Worm (Caenorhabditis elegans) whole organism, L4 larva: Measurements from ENCODE around the gene tag-241.
A peak's percentile ranks its signal among the peaks of the same experiment; 100 is the strongest.

ENCODE experiments used
- D1046.2 ChIP-seq: fragments of 200-800 bp; sonication (Bioruptor generic); IDR thresholded peaks from 2 replicates; pipeline ENCODE4 v1.3.6; 2022; ENCODE audit warnings: missing genetic modification characterization, missing compliant biosample characterization
- F10B5.3 ChIP-seq: sonication (generic microtip); optimal IDR thresholded peaks from 2 replicates; lab custom pipeline; 2016; ENCODE audit warnings: mild to moderate bottlenecking, missing genetic modification characterization, missing compliant biosample characterization
- F44E2.7 ChIP-seq: fragments of 200-800 bp; sonication (Bioruptor generic); IDR thresholded peaks from 2 replicates; pipeline ENCODE4 v2.1.2; 2022; ENCODE audit warnings: missing genetic modification characterization, missing compliant biosample characterization
- T20F7.1 ChIP-seq: fragments of 200-800 bp; sonication (Bioruptor generic); optimal IDR thresholded peaks from 2 replicates; lab custom pipeline; 2018; ENCODE audit warnings: mild to moderate bottlenecking, missing genetic modification characterization, missing compliant biosample characterization
- T26A8.4 ChIP-seq: fragments of 200-800 bp; sonication (Bioruptor generic); IDR thresholded peaks from 2 replicates; pipeline ENCODE4 v1.3.6; 2022; ENCODE audit warnings: missing genetic modification characterization, missing compliant biosample characterization
- Y105C5A.15 ChIP-seq: fragments of 200-800 bp; sonication (Bioruptor generic); IDR thresholded peaks from 2 replicates; pipeline ENCODE4 v1.3.6; 2022; ENCODE audit warnings: missing genetic modification characterization, missing compliant biosample characterization
- Y5F2A.4 ChIP-seq: fragments of 200-800 bp; sonication (Bioruptor generic); optimal IDR thresholded peaks from 2 replicates; lab custom pipeline; 2018; ENCODE audit warnings: mild to moderate bottlenecking, missing genetic modification characterization, missing compliant biosample characterization
- ZK546.5 ChIP-seq, 2 experiments: sonication (generic microtip); optimal IDR thresholded peaks; 2 replicates each; lab custom pipeline; 2017; ENCODE audit warnings: missing biosample characterization in 2 of 2, missing genetic modification characterization in 2 of 2
- aha-1 ChIP-seq: fragments of 150-350 bp; peaks from one replicate; lab custom pipeline; 2014; ENCODE audit warnings: missing biosample characterization, missing genetic modification characterization
- aly-2 ChIP-seq: sonication (generic microtip); optimal IDR thresholded peaks from 2 replicates; lab custom pipeline; 2018; ENCODE audit warnings: missing biosample characterization, missing genetic modification characterization
- ama-1 ChIP-seq: fragments of 150-350 bp; optimal IDR thresholded peaks from 2 replicates; lab custom pipeline; 2014; ENCODE audit warnings: inconsistent platforms, mixed read lengths
- attf-4 ChIP-seq: sonication (generic microtip); optimal IDR thresholded peaks from 3 replicates; lab custom pipeline; 2017; ENCODE audit warnings: missing biosample characterization, missing genetic modification characterization
- ceh-28 ChIP-seq: fragments of 150-350 bp; optimal IDR thresholded peaks from 2 replicates; lab custom pipeline; 2014; ENCODE audit warnings: missing biosample characterization, missing genetic modification reagents, missing genetic modification characterization
- ceh-82 ChIP-seq: sonication (generic microtip); optimal IDR thresholded peaks from 2 replicates; lab custom pipeline; 2017; ENCODE audit warnings: missing biosample characterization, missing genetic modification characterization
- daf-12 ChIP-seq: fragments of 150-350 bp; optimal IDR thresholded peaks from 2 replicates; lab custom pipeline; 2014; ENCODE audit warnings: missing biosample characterization, missing genetic modification reagents, missing genetic modification characterization
- daf-19 ChIP-seq: fragments of 200-800 bp; sonication (Bioruptor generic); conservative IDR thresholded peaks from 2 replicates; pipeline ENCODE4 v1.3.6; 2022; ENCODE audit warnings: missing genetic modification characterization, missing compliant biosample characterization
- dmd-8 ChIP-seq: fragments of 200-800 bp; sonication (Bioruptor generic); IDR thresholded peaks from 2 replicates; pipeline ENCODE4 v1.3.6; 2022; ENCODE audit warnings: missing genetic modification characterization, missing compliant biosample characterization
- egl-27 ChIP-seq: sonication (generic microtip); optimal IDR thresholded peaks from 3 replicates; lab custom pipeline; 2017; ENCODE audit warnings: missing biosample characterization, missing genetic modification reagents, missing genetic modification characterization
- egl-43 ChIP-seq: fragments of 200-800 bp; sonication (Bioruptor generic); IDR thresholded peaks from 2 replicates; pipeline ENCODE4 v1.3.6; 2022; ENCODE audit warnings: missing genetic modification reagents, missing genetic modification characterization, missing compliant biosample characterization
- fkh-10 ChIP-seq: fragments of 150-350 bp; optimal IDR thresholded peaks from 2 replicates; lab custom pipeline; 2014; ENCODE audit warnings: missing biosample characterization, missing genetic modification reagents, missing genetic modification characterization
- hlh-11 ChIP-seq: fragments of 200-800 bp; sonication (Bioruptor generic); optimal IDR thresholded peaks from 2 replicates; lab custom pipeline; 2018; ENCODE audit warnings: mild to moderate bottlenecking, missing genetic modification characterization, missing compliant biosample characterization
- hlh-30 ChIP-seq: sonication (generic microtip); optimal IDR thresholded peaks from 2 replicates; lab custom pipeline; 2017; ENCODE audit warnings: antibody characterized with exemption, mild to moderate bottlenecking, missing genetic modification characterization, missing compliant biosample characterization; ENCODE audit not compliant: insufficient read depth
- lim-7 ChIP-seq: fragments of 200-800 bp; sonication (Bioruptor generic); IDR thresholded peaks from 2 replicates; pipeline ENCODE4 v1.3.6; 2022; ENCODE audit warnings: missing genetic modification characterization, missing compliant biosample characterization
- lin-13 ChIP-seq: fragments of 150-350 bp; optimal IDR thresholded peaks from 2 replicates; lab custom pipeline; 2014; ENCODE audit warnings: missing biosample characterization, missing genetic modification reagents, missing genetic modification characterization
- lin-15B ChIP-seq: fragments of 150-350 bp; sonication (generic microtip); optimal IDR thresholded peaks from 3 replicates; lab custom pipeline; 2014; ENCODE audit warnings: missing biosample characterization, missing genetic modification characterization
- lsy-2 ChIP-seq, 2 experiments: fragments of 150-350 bp in 1 of 2; sonication (generic microtip) in 1 of 2; optimal IDR thresholded peaks; 2 replicates each; lab custom pipeline; 2014 to 2017; ENCODE audit warnings: missing biosample characterization in 2 of 2, missing genetic modification characterization in 2 of 2
- madf-5 ChIP-seq, 2 experiments: fragments of 200-800 bp; sonication (Bioruptor generic); IDR thresholded peaks; 2 replicates each; pipeline ENCODE4 v1.3.6; 2022; ENCODE audit warnings: missing compliant biosample characterization in 2 of 2, missing genetic modification characterization in 2 of 2
- mdl-1 ChIP-seq, 2 experiments: fragments of 150-350 bp in 1 of 2; sonication (generic microtip) in 1 of 2; optimal IDR thresholded peaks; 2 replicates each; lab custom pipeline; 2014 to 2017; ENCODE audit warnings: missing biosample characterization in 2 of 2, missing genetic modification characterization in 2 of 2
- mes-2 ChIP-seq: sonication (generic microtip); optimal IDR thresholded peaks from 2 replicates; lab custom pipeline; 2016; ENCODE audit warnings: missing genotype, mild to moderate bottlenecking, missing genetic modification characterization, missing compliant biosample characterization; ENCODE audit not compliant: poor library complexity, severe bottlenecking
- mxl-3 ChIP-seq: fragments of 200-800 bp; sonication (Bioruptor generic); optimal IDR thresholded peaks from 2 replicates; lab custom pipeline; 2018; ENCODE audit warnings: mild to moderate bottlenecking, missing genetic modification characterization, missing compliant biosample characterization
- nhr-10 ChIP-seq: fragments of 150-350 bp; optimal IDR thresholded peaks from 2 replicates; lab custom pipeline; 2014; ENCODE audit warnings: missing biosample characterization, missing genetic modification characterization
- nhr-111 ChIP-seq: fragments of 200-800 bp; sonication (Bioruptor generic); optimal IDR thresholded peaks from 2 replicates; lab custom pipeline; 2018; ENCODE audit warnings: mild to moderate bottlenecking, missing genetic modification characterization, missing compliant biosample characterization
- nhr-237 ChIP-seq: sonication (generic microtip); optimal IDR thresholded peaks from 2 replicates; lab custom pipeline; 2017; ENCODE audit warnings: missing biosample characterization, missing genetic modification characterization
- nhr-25 ChIP-seq: sonication (generic microtip); optimal IDR thresholded peaks from 2 replicates; lab custom pipeline; 2017; ENCODE audit warnings: missing genetic modification characterization, mild to moderate bottlenecking, missing compliant biosample characterization, antibody characterized with exemption, moderate library complexity, borderline replicate concordance; ENCODE audit not compliant: insufficient read depth
- nhr-28 ChIP-seq: fragments of 150-350 bp; optimal IDR thresholded peaks from 2 replicates; lab custom pipeline; 2014; ENCODE audit warnings: missing biosample characterization, missing genetic modification characterization
- nhr-42 ChIP-seq: fragments of 200-800 bp; sonication (Bioruptor generic); IDR thresholded peaks from 2 replicates; pipeline ENCODE4 v1.3.6; 2022; ENCODE audit warnings: missing genetic modification characterization, missing compliant biosample characterization
- nhr-6 ChIP-seq: fragments of 150-350 bp; optimal IDR thresholded peaks from 2 replicates; lab custom pipeline; 2014; ENCODE audit warnings: missing biosample characterization, missing genetic modification characterization
- pha-4 ChIP-seq, 2 experiments: fragments of 150-350 bp in 1 of 2; fragments of 200-800 bp in 1 of 2; sonication (Bioruptor generic) in 1 of 2; IDR thresholded peaks in 1 of 2; optimal IDR thresholded peaks in 1 of 2; 2 replicates each; pipeline versions ENCODE4 v1.3.6 to Lab custom; 2014 to 2022; ENCODE audit warnings: missing genetic modification characterization in 2 of 2, missing genetic modification reagents in 2 of 2, missing biosample characterization in 1 of 2, missing compliant biosample characterization in 1 of 2
- php-3 ChIP-seq: fragments of 200-800 bp; sonication (Bioruptor generic); IDR thresholded peaks from 2 replicates; pipeline ENCODE4 v1.3.6; 2022; ENCODE audit warnings: missing genetic modification reagents, missing genetic modification characterization, missing compliant biosample characterization
- pqm-1 ChIP-seq: sonication (generic microtip); optimal IDR thresholded peaks from 2 replicates; lab custom pipeline; 2017; ENCODE audit warnings: missing biosample characterization, missing genetic modification characterization
- snpc-1.2 ChIP-seq: fragments of 200-800 bp; sonication (Bioruptor generic); IDR thresholded peaks from 2 replicates; pipeline ENCODE4 v1.3.6; 2022; ENCODE audit warnings: missing genetic modification reagents, missing genetic modification characterization, missing compliant biosample characterization
- snpc-4 ChIP-seq: fragments of 150-350 bp; optimal IDR thresholded peaks from 2 replicates; lab custom pipeline; 2014; ENCODE audit warnings: missing biosample characterization, missing genetic modification characterization
- tra-1 ChIP-seq: fragments of 200-800 bp; sonication (Bioruptor generic); IDR thresholded peaks from 2 replicates; pipeline ENCODE4 v1.3.6; 2022; ENCODE audit warnings: missing genetic modification reagents, missing genetic modification characterization, missing compliant biosample characterization
- unc-130 ChIP-seq: sonication (generic microtip); optimal IDR thresholded peaks from 2 replicates; lab custom pipeline; 2016; ENCODE audit warnings: missing genetic modification reagents, missing genetic modification characterization, missing compliant biosample characterization
- zfp-3 ChIP-seq: fragments of 200-800 bp; sonication (Bioruptor generic); conservative IDR thresholded peaks from 2 replicates; pipeline ENCODE4 v1.3.6; 2022; ENCODE audit warnings: missing genetic modification reagents, missing genetic modification characterization, missing compliant biosample characterization
- zip-11 ChIP-seq: fragments of 200-800 bp; sonication (Bioruptor generic); IDR thresholded peaks from 2 replicates; pipeline ENCODE4 v1.3.6; 2022; ENCODE audit warnings: missing genetic modification characterization, missing compliant biosample characterization
- ztf-11 ChIP-seq: fragments of 150-350 bp; optimal IDR thresholded peaks from 2 replicates; lab custom pipeline; 2014; ENCODE audit warnings: missing biosample characterization, missing genetic modification characterization

The tag-241 gene

ce11 chrX:11823704-11824103 is at the start of gene tag-241:
tag-241 (plus strand) TSS chrX:11824004.
- no peak for TF ChIP-seq nhr-6 (tag; lab: Kevin White, UChicago)
- no peak for TF ChIP-seq snpc-1.2 (GFP tag; lab: Robert Waterston, UW)
- no peak for TF ChIP-seq fkh-10 (GFP tag; lab: Kevin White, UChicago)
- TF ChIP-seq pha-4 (GFP tag; IDR thresholded peaks at IDR 0.05; lab: Robert Waterston, UW): no peak
- TF ChIP-seq pha-4 (tag; optimal IDR thresholded peaks at IDR 0.05; lab: Kevin White, UChicago): no peak
- TF ChIP-seq ceh-82 (tag; lab: Kevin White, UChicago): no peak
- no peak for TF ChIP-seq lim-7 (GFP tag; lab: Robert Waterston, UW)
- TF ChIP-seq ztf-11: no peak
- no peak for TF ChIP-seq ZK546.5 (tag; optimal IDR thresholded peaks at IDR 0.05; lab: Kevin White, UChicago)
- TF ChIP-seq egl-27 (tag; lab: Kevin White, UChicago): no peak
- no peak for TF ChIP-seq zip-11 (GFP tag; lab: Robert Waterston, UW)
- no peak for TF ChIP-seq nhr-237 (tag; lab: Kevin White, UChicago)
- no peak for TF ChIP-seq lin-15B (tag; lab: Kevin White, UChicago)
- TF ChIP-seq php-3 (GFP tag; lab: Robert Waterston, UW): no peak
- TF ChIP-seq F44E2.7 (GFP tag; lab: Robert Waterston, UW): no peak
- TF ChIP-seq zfp-3: no peak
- no peak for TF ChIP-seq aly-2 (tag; lab: Kevin White, UChicago)
- TF ChIP-seq, all 104 proteins: peak for 0

ce11 chrX:11784230-11784629 is 39.6 kb upstream of the tag-241 start, which contains the start of gene Y102F5A.1:
Y102F5A.1 (minus strand) TSS chrX:11784330.
- TF ChIP-seq aha-1 (tag; lab: Kevin White, UChicago) (no peak), lsy-2 (tag; optimal IDR thresholded peaks at IDR 0.05; lab: Kevin White, UChicago) (no peak), lin-13 (GFP tag; lab: Kevin White, UChicago) (no peak), aly-2 (tag; lab: Kevin White, UChicago) (no peak), hlh-11 (tag; lab: Kevin White, UChicago) (no peak), T26A8.4 (GFP tag; lab: Robert Waterston, UW) (no peak), zfp-3 (no peak), nhr-237 (tag; lab: Kevin White, UChicago) (no peak), unc-130 (no peak), Y105C5A.15 (GFP tag; lab: Robert Waterston, UW) (no peak), nhr-6 (tag; lab: Kevin White, UChicago) (no peak), attf-4 (no peak), fkh-10 (GFP tag; lab: Kevin White, UChicago) (no peak), lin-15B (tag; lab: Kevin White, UChicago) (no peak), mxl-3 (GFP tag; lab: Kevin White, UChicago) (no peak), mdl-1 (tag; optimal IDR thresholded peaks at IDR 0.05; lab: Kevin White, UChicago) (no peak)

- TF ChIP-seq madf-5 (GFP tag; IDR thresholded peaks at IDR 0.05; lab: Robert Waterston, UW) (no peak), hlh-30 (tag; lab: Kevin White, UChicago) (peak; percentile 84), egl-43 (no peak), pqm-1 (tag; lab: Kevin White, UChicago) (peak; percentile 43), T20F7.1 (peak; percentile 51), D1046.2 (GFP tag; lab: Robert Waterston, UW) (no peak), F44E2.7 (GFP tag; lab: Robert Waterston, UW) (no peak), ceh-28 (no peak), nhr-10 (tag; lab: Kevin White, UChicago) (no peak), Y5F2A.4 (GFP tag; lab: Kevin White, UChicago) (no peak), mes-2 (tag; lab: Kevin White, UChicago) (no peak), ama-1 (no peak), daf-12 (tag; lab: Kevin White, UChicago) (no peak), nhr-28 (peak; percentile 68), lin-13 (GFP tag; lab: Kevin White, UChicago) (no peak), daf-19 (no peak), snpc-1.2 (GFP tag; lab: Robert Waterston, UW) (no peak), dmd-8 (no peak), nhr-111 (GFP tag; lab: Kevin White, UChicago) (no peak), F10B5.3 (no peak), tra-1 (GFP tag; lab: Robert Waterston, UW) (peak; percentile 63; the same call in 1 of the 2 replicates), nhr-25 (tag; lab: Kevin White, UChicago) (no peak), snpc-4 (tag; lab: Kevin White, UChicago) (no peak), nhr-42 (GFP tag; lab: Robert Waterston, UW) (no peak), nhr-237 (tag; lab: Kevin White, UChicago) (no peak), lim-7 (GFP tag; lab: Robert Waterston, UW) (peak; percentile 53), lsy-2 (tag; optimal IDR thresholded peaks at IDR 0.05; lab: Kevin White, UChicago) (peak in 1 of 2 experiments; percentile 17)
Measured at ce11 chrX:11790600-11790999, 33.2 kb upstream of the tag-241 start.
